Worm (Caenorhabditis elegans): ENCODE measurements around the gene sru-45.

DNA sequence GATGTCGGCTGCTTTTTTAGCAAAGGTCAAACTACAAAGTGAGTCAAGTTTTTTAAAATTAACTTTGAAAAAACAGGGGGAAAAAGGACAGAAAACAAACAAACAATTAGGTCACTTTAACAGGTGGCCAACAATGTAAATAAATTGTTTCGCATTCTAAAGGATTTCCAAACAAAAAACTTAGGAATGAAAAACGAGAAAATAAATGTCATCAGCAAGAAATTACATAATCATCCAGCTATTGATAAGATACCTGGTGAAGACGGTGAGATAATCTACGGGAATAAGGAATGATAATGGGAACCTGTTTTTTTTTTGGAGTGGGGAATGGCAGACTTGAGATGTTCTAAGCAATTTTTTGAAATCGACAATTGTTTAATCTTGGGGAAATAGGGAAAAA lies 30.4 kb downstream of the sru-45 start:
- TF ChIP-seq snpc-4 (GFP tag; optimal IDR thresholded peaks at IDR 0.05) (no peak), snpc-4 (tag; optimal IDR thresholded peaks at IDR 0.05) (no peak), K12H6.12 (tag; optimal IDR thresholded peaks at IDR 0.05) (no peak), unc-62 (GFP tag; optimal IDR thresholded peaks at IDR 0.05) (no peak), F10E7.11 (tag; optimal IDR thresholded peaks at IDR 0.05) (no peak), Y67H2A.10 (GFP tag; conservative IDR thresholded peaks at IDR 0.05) (no peak), egrh-3 (GFP tag; IDR thresholded peaks at IDR 0.05) (no peak), F52B5.7 (tag; optimal IDR thresholded peaks at IDR 0.05) (no peak), ztf-18 (tag; optimal IDR thresholded peaks at IDR 0.05) (no peak)

All from whole organism, young adult.